Fruit fly (Drosophila melanogaster): ENCODE results near the gene Pop4.

DNA sequence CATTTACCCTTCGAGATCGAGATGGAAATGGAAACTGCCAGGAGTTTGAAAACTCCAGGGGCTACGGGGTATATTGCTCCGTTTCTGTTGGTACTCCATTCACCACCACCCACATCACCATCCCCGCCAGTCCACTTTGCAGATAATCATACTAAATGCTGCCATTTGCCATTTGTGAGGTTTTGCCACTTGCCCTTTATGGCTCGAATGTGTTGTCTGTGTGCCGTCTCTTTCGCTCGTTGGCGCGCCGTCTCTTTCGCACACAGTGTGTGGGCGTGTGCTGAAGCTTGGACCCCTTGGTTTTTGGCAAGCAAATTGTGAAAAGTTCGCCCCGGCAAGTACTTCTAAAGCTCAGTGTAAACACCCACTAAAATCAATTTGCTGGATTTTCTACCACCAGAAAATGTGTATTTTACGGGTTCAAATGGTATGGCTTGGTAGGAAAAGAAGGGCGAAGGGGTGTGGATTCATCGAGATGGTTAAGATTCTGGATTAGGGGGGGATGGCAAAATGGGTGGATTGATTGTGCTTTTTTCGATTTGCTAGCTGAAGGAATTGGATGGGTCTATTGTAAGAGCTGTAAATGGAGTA, 19.8 kb downstream of the Pop4 start:
- TF ChIP-seq psq (optimal IDR thresholded peaks at IDR 0.05) (no peak), Dll (optimal IDR thresholded peaks at IDR 0.05) (no peak), usp (GFP tag; optimal IDR thresholded peaks at IDR 0.05) (no peak), CG8478 (optimal IDR thresholded peaks at IDR 0.05) (no peak), pan (optimal IDR thresholded peaks at IDR 0.05) (no peak)
